Fruit fly (Drosophila melanogaster): ENCODE data around the gene CG8668.

CG8668 gene

dm6 chr2L:8091908-8092307 is 34.9 kb upstream of the CG8668 start:
- no peak for TF ChIP-seq CG17801 (GFP tag; optimal IDR thresholded peaks at IDR 0.05; ENCODE audit: partially characterized antibody)

- no peak for TF ChIP-seq CG17801 (GFP tag; optimal IDR thresholded peaks at IDR 0.05; ENCODE audit: partially characterized antibody)
These were observed 33.4 kb upstream of the CG8668 start for dm6 chr2L:8093182-8093941.

dm6 chr2L:8094058-8094825 is 32.6 kb upstream of the CG8668 start:
- no peak for TF ChIP-seq CG17801 (GFP tag; optimal IDR thresholded peaks at IDR 0.05; ENCODE audit: partially characterized antibody)

dm6 chr2L:8095176-8095575 is 31.6 kb upstream of the CG8668 start:
- TF ChIP-seq CG17801 (GFP tag; optimal IDR thresholded peaks at IDR 0.05; ENCODE audit: partially characterized antibody) = no peak

dm6 chr2L:8097461-8097860 is 29.3 kb upstream of the CG8668 start:
- TF ChIP-seq CG17801 (GFP tag; optimal IDR thresholded peaks at IDR 0.05; ENCODE audit: partially characterized antibody) = peak; percentile 32

dm6 chr2L:8097964-8098945 is 28.5 kb upstream of the CG8668 start:
- TF ChIP-seq CG17801 (GFP tag; optimal IDR thresholded peaks at IDR 0.05; ENCODE audit: partially characterized antibody) = no peak

- TF ChIP-seq CG17801 (GFP tag; optimal IDR thresholded peaks at IDR 0.05; ENCODE audit: partially characterized antibody) = no peak
These were observed 27.8 kb upstream of the CG8668 start for dm6 chr2L:8099050-8099449.

dm6 chr2L:8099615-8100375 is 27.0 kb upstream of the CG8668 start:
- no peak for TF ChIP-seq CG17801 (GFP tag; optimal IDR thresholded peaks at IDR 0.05; ENCODE audit: partially characterized antibody)

- peak; percentile 22 for TF ChIP-seq CG17801 (GFP tag; optimal IDR thresholded peaks at IDR 0.05; ENCODE audit: partially characterized antibody)
These were observed 26.1 kb upstream of the CG8668 start for dm6 chr2L:8100489-8101352.

dm6 chr2L:8103073-8103472 is 23.7 kb upstream of the CG8668 start:
- TF ChIP-seq CG17801 (GFP tag; optimal IDR thresholded peaks at IDR 0.05; ENCODE audit: partially characterized antibody) = no peak

- TF ChIP-seq CG17801 (GFP tag; optimal IDR thresholded peaks at IDR 0.05; ENCODE audit: partially characterized antibody) = no peak
These were observed 22.7 kb upstream of the CG8668 start for dm6 chr2L:8104094-8104493.

dm6 chr2L:8104706-8105105 is 22.1 kb upstream of the CG8668 start:
- no peak for TF ChIP-seq CG17801 (GFP tag; optimal IDR thresholded peaks at IDR 0.05; ENCODE audit: partially characterized antibody)
